Worm (Caenorhabditis elegans) whole organism, L1 larva: ENCODE results near the gene F01D5.10.

Experiments used
- C04F5.9 ChIP-seq: sonication (generic microtip); optimal IDR thresholded peaks from 2 replicates; lab custom pipeline; 2016; ENCODE audit warnings: missing genetic modification characterization, missing compliant biosample characterization
- C16A3.4 ChIP-seq: fragments of 150-350 bp; optimal IDR thresholded peaks from 2 replicates; lab custom pipeline; 2014; ENCODE audit warnings: missing biosample characterization, missing genetic modification characterization
- C34B4.2 ChIP-seq: sonication (generic microtip); optimal IDR thresholded peaks from 2 replicates; lab custom pipeline; 2017; ENCODE audit warnings: mild to moderate bottlenecking, missing genetic modification characterization, missing compliant biosample characterization
- F16B12.6 ChIP-seq: fragments of 150-350 bp; optimal IDR thresholded peaks from 2 replicates; lab custom pipeline; 2014; ENCODE audit warnings: missing biosample characterization, missing genetic modification characterization
- Y116A8C.19 ChIP-seq: sonication (generic microtip); optimal IDR thresholded peaks from 2 replicates; lab custom pipeline; 2016; ENCODE audit warnings: missing compliant biosample characterization, missing genetic modification characterization, borderline replicate concordance
- aha-1 ChIP-seq: fragments of 150-350 bp; optimal IDR thresholded peaks from 2 replicates; lab custom pipeline; 2014; ENCODE audit warnings: missing biosample characterization, missing genetic modification characterization
- alr-1 ChIP-seq: fragments of 200-800 bp; sonication (Bioruptor generic); optimal IDR thresholded peaks from 2 replicates; lab custom pipeline; 2018; ENCODE audit warnings: borderline replicate concordance, mild to moderate bottlenecking, missing genetic modification characterization, missing compliant biosample characterization
- aly-2 ChIP-seq: fragments of 150-350 bp; optimal IDR thresholded peaks from 2 replicates; lab custom pipeline; 2014; ENCODE audit warnings: missing biosample characterization, missing genetic modification characterization
- ama-1 ChIP-seq: fragments of 150-350 bp; optimal IDR thresholded peaks from 2 replicates; lab custom pipeline; 2014
- ceh-63 ChIP-seq: fragments of 200-800 bp; sonication (Bioruptor generic); optimal IDR thresholded peaks from 2 replicates; lab custom pipeline; 2018; ENCODE audit warnings: mild to moderate bottlenecking, missing genetic modification characterization, missing compliant biosample characterization
- ceh-8 ChIP-seq: fragments of 200-800 bp; sonication (Bioruptor generic); optimal IDR thresholded peaks from 2 replicates; lab custom pipeline; 2018; ENCODE audit warnings: mild to moderate bottlenecking, missing genetic modification characterization, moderate library complexity, missing compliant biosample characterization
- ceh-82 ChIP-seq, 3 experiments: fragments of 150-350 bp in 1 of 3; sonication (generic microtip) in 2 of 3; optimal IDR thresholded peaks; 2 replicates each; lab custom pipeline; 2014 to 2017; ENCODE audit warnings: missing biosample characterization in 3 of 3, missing genetic modification characterization in 3 of 3
- ceh-88 ChIP-seq: fragments of 200-800 bp; sonication (Bioruptor generic); IDR thresholded peaks from 2 replicates; pipeline ENCODE4 v1.3.6; 2022; ENCODE audit warnings: missing genetic modification characterization, missing compliant biosample characterization
- ceh-90 ChIP-seq: sonication (generic microtip); optimal IDR thresholded peaks from 2 replicates; lab custom pipeline; 2016; ENCODE audit warnings: missing genetic modification characterization, missing compliant biosample characterization
- ces-1 ChIP-seq: fragments of 150-350 bp; optimal IDR thresholded peaks from 2 replicates; lab custom pipeline; 2014; ENCODE audit warnings: missing biosample characterization, missing genetic modification reagents, missing genetic modification characterization
- efl-1 ChIP-seq, 4 experiments: fragments of 150-350 bp; optimal IDR thresholded peaks in 3 of 4; peaks in 1 of 4; 1 replicate in 1 of 4; 2 replicates in 3 of 4; lab custom pipeline; 2014; ENCODE audit warnings: missing biosample characterization in 2 of 4, missing genetic modification characterization in 2 of 4, missing genetic modification reagents in 2 of 4
- efl-3 ChIP-seq: fragments of 200-800 bp; sonication (Bioruptor generic); optimal IDR thresholded peaks from 2 replicates; lab custom pipeline; 2018; ENCODE audit warnings: mild to moderate bottlenecking, missing genetic modification characterization, missing compliant biosample characterization
- egl-13 ChIP-seq: sonication (generic microtip); optimal IDR thresholded peaks from 2 replicates; lab custom pipeline; 2016; ENCODE audit warnings: missing genotype, missing genetic modification reagents, missing genetic modification characterization, missing compliant biosample characterization
- elt-2 ChIP-seq: sonication (generic microtip); optimal IDR thresholded peaks from 2 replicates; lab custom pipeline; 2016; ENCODE audit warnings: missing genetic modification characterization, mild to moderate bottlenecking, inconsistent platforms, missing compliant biosample characterization, missing genetic modification reagents
- elt-3 ChIP-seq, 6 experiments: fragments of 150-350 bp in 1 of 6; sonication (generic microtip); optimal IDR thresholded peaks; 2 replicates each; lab custom pipeline; 2017 to 2018; ENCODE audit warnings: missing biosample characterization in 6 of 6, missing genetic modification characterization in 6 of 6, inconsistent platforms in 1 of 6
- ets-5 ChIP-seq: fragments of 200-800 bp; sonication (Bioruptor generic); IDR thresholded peaks from 2 replicates; pipeline ENCODE4 v1.3.6; 2022; ENCODE audit warnings: missing genetic modification characterization, missing compliant biosample characterization
- fkh-10 ChIP-seq: sonication (generic microtip); optimal IDR thresholded peaks from 2 replicates; lab custom pipeline; 2017; ENCODE audit warnings: missing biosample characterization, missing genetic modification reagents, missing genetic modification characterization
- fkh-4 ChIP-seq: sonication (generic microtip); optimal IDR thresholded peaks from 2 replicates; lab custom pipeline; 2016; ENCODE audit warnings: missing compliant biosample characterization, missing genetic modification characterization, borderline replicate concordance
- fos-1 ChIP-seq: fragments of 150-350 bp; optimal IDR thresholded peaks from 2 replicates; lab custom pipeline; 2014; ENCODE audit warnings: missing biosample characterization, missing genetic modification characterization
- hlh-17 ChIP-seq: fragments of 200-800 bp; sonication (Bioruptor generic); optimal IDR thresholded peaks from 2 replicates; lab custom pipeline; 2018; ENCODE audit warnings: missing genetic modification characterization, mild to moderate bottlenecking, missing compliant biosample characterization, moderate library complexity, borderline replicate concordance
- hlh-4 ChIP-seq: sonication (generic microtip); optimal IDR thresholded peaks from 2 replicates; lab custom pipeline; 2016; ENCODE audit warnings: mild to moderate bottlenecking, missing genetic modification characterization, missing compliant biosample characterization
- hpl-2 ChIP-seq: fragments of 150-350 bp; optimal IDR thresholded peaks from 2 replicates; lab custom pipeline; 2014; ENCODE audit warnings: missing biosample characterization, missing genetic modification reagents, missing genetic modification characterization
- irx-1 ChIP-seq: sonication (generic microtip); optimal IDR thresholded peaks from 2 replicates; lab custom pipeline; 2016; ENCODE audit warnings: missing genetic modification characterization, missing compliant biosample characterization
- lin-35 ChIP-seq, 2 experiments: fragments of 150-350 bp; optimal IDR thresholded peaks; 2 replicates each; lab custom pipeline; 2014; ENCODE audit warnings: missing biosample characterization in 2 of 2, missing genetic modification characterization in 2 of 2, missing genetic modification reagents in 2 of 2
- lin-39 ChIP-seq: fragments of 150-350 bp; optimal IDR thresholded peaks from 2 replicates; lab custom pipeline; 2014; ENCODE audit warnings: missing biosample characterization, missing genetic modification reagents, missing genetic modification characterization
- mdl-1 ChIP-seq, 2 experiments: fragments of 150-350 bp; optimal IDR thresholded peaks; 2 replicates each; lab custom pipeline; 2014 to 2017; ENCODE audit warnings: missing biosample characterization in 2 of 2, missing genetic modification characterization in 2 of 2, inconsistent platforms in 1 of 2
- mef-2 ChIP-seq: fragments of 150-350 bp; optimal IDR thresholded peaks from 2 replicates; lab custom pipeline; 2014; ENCODE audit warnings: missing biosample characterization, missing genetic modification characterization
- mep-1 ChIP-seq: fragments of 150-350 bp; optimal IDR thresholded peaks from 2 replicates; lab custom pipeline; 2014; ENCODE audit warnings: missing biosample characterization, missing genetic modification characterization
- nhr-11 ChIP-seq: fragments of 150-350 bp; optimal IDR thresholded peaks from 2 replicates; lab custom pipeline; 2014; ENCODE audit warnings: missing biosample characterization, missing genetic modification characterization
- nhr-12 ChIP-seq: sonication (generic microtip); optimal IDR thresholded peaks from 2 replicates; lab custom pipeline; 2017; ENCODE audit warnings: missing biosample characterization, missing genetic modification characterization
- nhr-19 ChIP-seq: fragments of 200-800 bp; sonication (Bioruptor generic); conservative IDR thresholded peaks from 2 replicates; pipeline ENCODE4 v1.3.6; 2022; ENCODE audit warnings: missing genetic modification characterization, missing compliant biosample characterization
- nhr-20 ChIP-seq: sonication (generic microtip); optimal IDR thresholded peaks from 2 replicates; lab custom pipeline; 2016; ENCODE audit warnings: mild to moderate bottlenecking, missing genetic modification characterization, missing compliant biosample characterization
- nhr-28 ChIP-seq: fragments of 150-350 bp; optimal IDR thresholded peaks from 2 replicates; lab custom pipeline; 2014; ENCODE audit warnings: missing biosample characterization, missing genetic modification characterization
- nhr-47 ChIP-seq: sonication (generic microtip); optimal IDR thresholded peaks from 2 replicates; lab custom pipeline; 2016; ENCODE audit warnings: mild to moderate bottlenecking, missing genetic modification characterization, moderate library complexity, missing compliant biosample characterization
- nhr-76 ChIP-seq: sonication (generic microtip); optimal IDR thresholded peaks from 2 replicates; lab custom pipeline; 2017; ENCODE audit warnings: missing biosample characterization, missing genetic modification characterization
- nhr-85 ChIP-seq: sonication (generic microtip); peaks from one replicate; lab custom pipeline; 2016; ENCODE audit warnings: missing genetic modification characterization, inconsistent platforms, missing compliant biosample characterization
- pag-3 ChIP-seq: sonication (generic microtip); optimal IDR thresholded peaks from 2 replicates; lab custom pipeline; 2017; ENCODE audit warnings: missing genetic modification characterization, mild to moderate bottlenecking, missing compliant biosample characterization, antibody characterized with exemption, borderline replicate concordance; ENCODE audit not compliant: insufficient read depth
- rnt-1 ChIP-seq: sonication (generic microtip); optimal IDR thresholded peaks from 2 replicates; lab custom pipeline; 2016; ENCODE audit warnings: mild to moderate bottlenecking, missing genetic modification characterization, moderate library complexity, missing compliant biosample characterization
- snpc-4 ChIP-seq: fragments of 150-350 bp; optimal IDR thresholded peaks from 2 replicates; lab custom pipeline; 2014; ENCODE audit warnings: missing biosample characterization, missing genetic modification characterization
- snu-23 ChIP-seq: sonication (generic microtip); optimal IDR thresholded peaks from 2 replicates; lab custom pipeline; 2016; ENCODE audit warnings: missing genetic modification characterization, missing compliant biosample characterization
- sptf-1 ChIP-seq: fragments of 150-350 bp; optimal IDR thresholded peaks from 2 replicates; lab custom pipeline; 2014; ENCODE audit warnings: missing biosample characterization, missing genetic modification characterization
- tbx-2 ChIP-seq: sonication (generic microtip); optimal IDR thresholded peaks from 2 replicates; lab custom pipeline; 2016; ENCODE audit warnings: missing genetic modification characterization, missing compliant biosample characterization
- tlp-1 ChIP-seq: fragments of 150-350 bp; optimal IDR thresholded peaks from 2 replicates; lab custom pipeline; 2014; ENCODE audit warnings: missing biosample characterization, missing genetic modification characterization
- unc-130 ChIP-seq: fragments of 150-350 bp; optimal IDR thresholded peaks from 2 replicates; lab custom pipeline; 2017; ENCODE audit warnings: missing biosample characterization, missing genetic modification characterization, inconsistent platforms
- unc-62 ChIP-seq: fragments of 150-350 bp; optimal IDR thresholded peaks from 2 replicates; lab custom pipeline; 2014; ENCODE audit warnings: missing biosample characterization, missing genetic modification reagents, missing genetic modification characterization
- vab-15 ChIP-seq: sonication (generic microtip); optimal IDR thresholded peaks from 2 replicates; lab custom pipeline; 2017; ENCODE audit warnings: missing genotype, mild to moderate bottlenecking, missing genetic modification characterization, missing compliant biosample characterization
- zag-1 ChIP-seq: fragments of 150-350 bp; optimal IDR thresholded peaks from 2 replicates; lab custom pipeline; 2014; ENCODE audit warnings: missing biosample characterization, missing genetic modification characterization
- ztf-11 ChIP-seq, 2 experiments: sonication (generic microtip); optimal IDR thresholded peaks; 2 replicates each; lab custom pipeline; 2016 to 2017; ENCODE audit warnings: missing genetic modification characterization in 2 of 2, missing biosample characterization in 1 of 2, missing compliant biosample characterization in 1 of 2

The F01D5.10 gene

ce11 chrII:14018192-14018591 lies 2.9 kb downstream of the F01D5.10 start:
- TF ChIP-seq F16B12.6 (tag; lab: Kevin White, UChicago) (peak; percentile 3), fkh-4 (tag; lab: Kevin White, UChicago) (no peak), ceh-88 (peak; percentile 61), ets-5 (GFP tag; lab: Robert Waterston, UW) (no peak), ama-1 (lab: Kevin White, UChicago) (peak; percentile 97), egl-13 (tag; lab: Kevin White, UChicago) (peak; percentile 65), nhr-11 (peak; percentile 49), nhr-76 (peak; percentile 48), snpc-4 (tag; lab: Kevin White, UChicago) (peak; percentile 100), ceh-82 (tag; optimal IDR thresholded peaks at IDR 0.05; lab: Kevin White, UChicago) (peak; percentile 22 to 58 (median 33)), vab-15 (tag; lab: Kevin White, UChicago) (no peak), efl-3 (GFP tag; lab: Kevin White, UChicago) (no peak), mef-2 (tag; lab: Kevin White, UChicago) (no peak), ceh-8 (GFP tag; lab: Kevin White, UChicago) (peak; percentile 79), ceh-63 (GFP tag; lab: Kevin White, UChicago) (no peak), elt-2 (tag; lab: Kevin White, UChicago) (peak; percentile 94), efl-1 (optimal IDR thresholded peaks at IDR 0.05; lab: Kevin White, UChicago) (peak; percentile 53 to 80), efl-1 (GFP tag; optimal IDR thresholded peaks at IDR 0.05 in 1 of 2; lab: Kevin White, UChicago) (peak; percentile 62 to 96), nhr-19 (GFP tag; lab: Robert Waterston, UW) (peak; percentile 92), tlp-1 (tag; lab: Kevin White, UChicago) (no peak), alr-1 (no peak), pag-3 (tag; lab: Kevin White, UChicago) (peak; percentile 54), nhr-85 (tag; lab: Kevin White, UChicago) (peak; percentile 97), sptf-1 (tag; lab: Kevin White, UChicago) (no peak), ces-1 (no peak), hlh-4 (tag; lab: Kevin White, UChicago) (peak; percentile 30), fos-1 (tag; lab: Kevin White, UChicago) (peak; percentile 44), nhr-47 (tag; lab: Kevin White, UChicago) (peak; percentile 93), snu-23 (GFP tag; lab: Kevin White, UChicago) (peak; percentile 91), unc-130 (peak; percentile 23), ztf-11 (tag; optimal IDR thresholded peaks at IDR 0.05; lab: Kevin White, UChicago) (peak in 1 of 2 experiments; percentile 65), fkh-10 (GFP tag; lab: Kevin White, UChicago) (no peak), mdl-1 (tag; optimal IDR thresholded peaks at IDR 0.05; lab: Kevin White, UChicago) (peak in 1 of 2 experiments; percentile 49), C34B4.2 (tag; lab: Kevin White, UChicago) (peak; percentile 5), ceh-90 (no peak), tbx-2 (tag; lab: Kevin White, UChicago) (peak; percentile 80), C16A3.4 (tag; lab: Kevin White, UChicago) (no peak), unc-62 (GFP tag; lab: Kevin White, UChicago) (no peak), nhr-28 (tag; lab: Kevin White, UChicago) (no peak), elt-3 (tag; optimal IDR thresholded peaks at IDR 0.05; lab: Kevin White, UChicago) (peak in 2 of 6 experiments; percentile 67 to 70), C04F5.9 (tag; lab: Kevin White, UChicago) (peak; percentile 57), zag-1 (tag; lab: Kevin White, UChicago) (no peak), hlh-17 (GFP tag; lab: Kevin White, UChicago) (no peak), mep-1 (tag; lab: Kevin White, UChicago) (peak; percentile 79), rnt-1 (tag; lab: Kevin White, UChicago) (peak; percentile 85), Y116A8C.19 (tag; lab: Kevin White, UChicago) (no peak), hpl-2 (GFP tag; lab: Kevin White, UChicago) (peak; percentile 54), irx-1 (peak; percentile 79), aha-1 (tag; lab: Kevin White, UChicago) (no peak), lin-39 (tag; lab: Kevin White, UChicago) (peak; percentile 81), nhr-12 (tag; lab: Kevin White, UChicago) (no peak), lin-35 (GFP tag; optimal IDR thresholded peaks at IDR 0.05; lab: Kevin White, UChicago) (peak; percentile 40 to 80), aly-2 (tag; lab: Kevin White, UChicago) (peak; percentile 82), nhr-20 (tag; lab: Kevin White, UChicago) (peak; percentile 91)
